Worm (Caenorhabditis elegans): ENCODE data around the gene rcd-1.

- TF ChIP-seq zag-1 (tag; optimal IDR thresholded peaks at IDR 0.05): no peak
- TF ChIP-seq lin-39 (tag; optimal IDR thresholded peaks at IDR 0.05): no peak
- TF ChIP-seq pqm-1 (tag; optimal IDR thresholded peaks at IDR 0.05): no peak
- TF ChIP-seq eor-1 (tag; optimal IDR thresholded peaks at IDR 0.05): no peak
- TF ChIP-seq ama-1 (optimal IDR thresholded peaks at IDR 0.05): no peak
- TF ChIP-seq ceh-28 (tag; optimal IDR thresholded peaks at IDR 0.05): no peak
- TF ChIP-seq nhr-12 (tag; optimal IDR thresholded peaks at IDR 0.05): no peak
- no peak for TF ChIP-seq fkh-2 (tag; optimal IDR thresholded peaks at IDR 0.05)
- no peak for TF ChIP-seq ztf-11 (tag; optimal IDR thresholded peaks at IDR 0.05)
- TF ChIP-seq fos-1 (tag; optimal IDR thresholded peaks at IDR 0.05): no peak
- TF ChIP-seq nfya-1 (tag; optimal IDR thresholded peaks at IDR 0.05; ENCODE audit: insufficient read depth): no peak
These were observed 3.0 kb upstream of the rcd-1 start, which contains the start of gene fbxb-91 for ce11 chrII:3750685-3751084.

All from whole organism, L3 larva.